Worm (Caenorhabditis elegans) whole organism, young adult: Measurements from ENCODE around the gene mks-1.

ENCODE experiments used
- B0019.2 ChIP-seq: fragments of 200-800 bp; sonication (Bioruptor generic); conservative IDR thresholded peaks from 2 replicates; pipeline ENCODE4 v1.3.6; 2022; ENCODE audit warnings: missing genetic modification reagents, missing genetic modification characterization, missing compliant biosample characterization
- B0261.1 ChIP-seq: sonication (generic microtip); optimal IDR thresholded peaks from 2 replicates; lab custom pipeline; 2016; ENCODE audit warnings: mild to moderate bottlenecking, missing genetic modification characterization, moderate library complexity, missing compliant biosample characterization
- C06A6.2 ChIP-seq: fragments of 200-800 bp; sonication (Bioruptor generic); conservative IDR thresholded peaks from 2 replicates; pipeline ENCODE4 v1.3.6; 2022; ENCODE audit warnings: missing genetic modification characterization, missing compliant biosample characterization
- C17E4.6 ChIP-seq: fragments of 200-800 bp; sonication (Bioruptor generic); IDR thresholded peaks from 2 replicates; pipeline ENCODE4 v1.3.6; 2022; ENCODE audit warnings: missing genetic modification reagents, missing genetic modification characterization, missing compliant biosample characterization
- F52B5.7 ChIP-seq: sonication (generic microtip); optimal IDR thresholded peaks from 2 replicates; lab custom pipeline; 2016; ENCODE audit warnings: mild to moderate bottlenecking, missing genetic modification characterization, missing compliant biosample characterization
- F57A8.1 ChIP-seq: fragments of 200-800 bp; sonication (Bioruptor generic); optimal IDR thresholded peaks from 2 replicates; lab custom pipeline; 2018; ENCODE audit warnings: mild to moderate bottlenecking, missing genetic modification characterization, moderate library complexity, missing compliant biosample characterization
- F57C9.4 ChIP-seq: sonication (generic microtip); optimal IDR thresholded peaks from 2 replicates; lab custom pipeline; 2017; ENCODE audit warnings: mild to moderate bottlenecking, missing genetic modification characterization, missing compliant biosample characterization
- T07F8.4 ChIP-seq: sonication (generic microtip); optimal IDR thresholded peaks from 2 replicates; lab custom pipeline; 2016; ENCODE audit warnings: mild to moderate bottlenecking, missing genetic modification characterization, moderate library complexity, missing compliant biosample characterization
- T26A5.8 ChIP-seq: sonication (generic microtip); optimal IDR thresholded peaks from 2 replicates; lab custom pipeline; 2016; ENCODE audit warnings: missing genetic modification characterization, missing compliant biosample characterization
- Y53G8AR.9 ChIP-seq: fragments of 200-800 bp; sonication (Bioruptor generic); conservative IDR thresholded peaks from 2 replicates; pipeline ENCODE4 v1.3.6; 2022; ENCODE audit warnings: missing genetic modification reagents, missing genetic modification characterization, missing compliant biosample characterization
- Y79H2A.3 ChIP-seq: fragments of 200-800 bp; sonication (Bioruptor generic); conservative IDR thresholded peaks from 2 replicates; pipeline ENCODE4 v1.3.6; 2022; ENCODE audit warnings: missing genetic modification reagents, missing genetic modification characterization, missing compliant biosample characterization
- bed-1 ChIP-seq: fragments of 200-800 bp; sonication (Bioruptor generic); IDR thresholded peaks from 2 replicates; pipeline ENCODE4 v1.3.6; 2022; ENCODE audit warnings: missing genetic modification reagents, missing genetic modification characterization, missing compliant biosample characterization
- ccch-3 ChIP-seq: fragments of 200-800 bp; sonication (Bioruptor generic); optimal IDR thresholded peaks from 2 replicates; lab custom pipeline; 2018; ENCODE audit warnings: mild to moderate bottlenecking, missing genetic modification characterization, missing compliant biosample characterization
- cebp-2 ChIP-seq: fragments of 200-800 bp; sonication (Bioruptor generic); IDR thresholded peaks from 2 replicates; pipeline ENCODE4 v1.3.6; 2022; ENCODE audit warnings: missing genetic modification characterization, missing compliant biosample characterization
- ceh-58 ChIP-seq: fragments of 200-800 bp; sonication (Bioruptor generic); IDR thresholded peaks from 2 replicates; pipeline ENCODE4 v1.3.6; 2022; ENCODE audit warnings: missing genetic modification characterization, missing compliant biosample characterization
- ceh-79 ChIP-seq: sonication (generic microtip); optimal IDR thresholded peaks from 2 replicates; lab custom pipeline; 2017; ENCODE audit warnings: mild to moderate bottlenecking, missing genetic modification characterization, missing compliant biosample characterization
- die-1 ChIP-seq: sonication (generic microtip); optimal IDR thresholded peaks from 2 replicates; lab custom pipeline; 2016; ENCODE audit warnings: missing genotype, mild to moderate bottlenecking, missing genetic modification characterization, missing compliant biosample characterization
- gei-17 ChIP-seq: fragments of 200-800 bp; sonication (Bioruptor generic); optimal IDR thresholded peaks from 2 replicates; lab custom pipeline; 2018; ENCODE audit warnings: mild to moderate bottlenecking, missing genetic modification characterization, missing compliant biosample characterization
- hmg-20 ChIP-seq: fragments of 200-800 bp; sonication (Bioruptor generic); IDR thresholded peaks from 2 replicates; pipeline ENCODE4 v1.3.6; 2022; ENCODE audit warnings: missing genetic modification reagents, missing genetic modification characterization, missing compliant biosample characterization
- hrde-1 ChIP-seq: sonication (generic microtip); optimal IDR thresholded peaks from 2 replicates; lab custom pipeline; 2016; ENCODE audit warnings: missing genetic modification characterization, mild to moderate bottlenecking, missing compliant biosample characterization, moderate library complexity, missing genotype, missing genetic modification reagents, borderline replicate concordance
- hsf-1 ChIP-seq: fragments of 200-800 bp; sonication (Bioruptor generic); IDR thresholded peaks from 2 replicates; pipeline ENCODE4 v1.3.6; 2022; ENCODE audit warnings: missing genetic modification reagents, missing genetic modification characterization, missing compliant biosample characterization
- lag-1 ChIP-seq: fragments of 200-800 bp; sonication (Bioruptor generic); IDR thresholded peaks from 2 replicates; pipeline ENCODE4 v1.3.6; 2022; ENCODE audit warnings: missing genetic modification reagents, missing genetic modification characterization, missing compliant biosample characterization
- let-526 ChIP-seq: fragments of 200-800 bp; sonication (Bioruptor generic); IDR thresholded peaks from 2 replicates; pipeline ENCODE4 v1.3.6; 2022; ENCODE audit warnings: missing genetic modification reagents, missing genetic modification characterization, missing compliant biosample characterization
- let-607 ChIP-seq, 2 experiments: fragments of 200-800 bp in 1 of 2; sonication (Bioruptor generic) in 1 of 2; sonication (generic microtip) in 1 of 2; optimal IDR thresholded peaks; 2 replicates each; lab custom pipeline; 2016 to 2018; ENCODE audit warnings: mild to moderate bottlenecking in 2 of 2, missing compliant biosample characterization in 2 of 2, missing genetic modification characterization in 2 of 2, moderate library complexity in 2 of 2, missing genotype in 1 of 2
- lin-40 ChIP-seq: sonication (generic microtip); optimal IDR thresholded peaks from 2 replicates; lab custom pipeline; 2016; ENCODE audit warnings: missing genetic modification characterization, mild to moderate bottlenecking, missing compliant biosample characterization, missing genotype, missing genetic modification reagents
- lin-54 ChIP-seq: fragments of 200-800 bp; sonication (Bioruptor generic); optimal IDR thresholded peaks from 2 replicates; lab custom pipeline; 2018; ENCODE audit warnings: mild to moderate bottlenecking, missing genetic modification characterization, missing compliant biosample characterization
- lir-1 ChIP-seq: fragments of 200-800 bp; sonication (Bioruptor generic); conservative IDR thresholded peaks from 2 replicates; pipeline ENCODE4 v1.3.6; 2022; ENCODE audit warnings: missing genetic modification reagents, missing genetic modification characterization, missing compliant biosample characterization
- lsy-27 ChIP-seq: sonication (generic microtip); optimal IDR thresholded peaks from 2 replicates; lab custom pipeline; 2017; ENCODE audit warnings: missing genetic modification characterization, mild to moderate bottlenecking, missing compliant biosample characterization, antibody characterized with exemption, missing genotype, borderline replicate concordance; ENCODE audit not compliant: insufficient read depth
- mes-4 ChIP-seq: sonication (generic microtip); optimal IDR thresholded peaks from 2 replicates; lab custom pipeline; 2016; ENCODE audit warnings: missing genotype, missing genetic modification characterization, missing compliant biosample characterization
- mxl-1 ChIP-seq: sonication (generic microtip); optimal IDR thresholded peaks from 2 replicates; lab custom pipeline; 2016; ENCODE audit warnings: missing genetic modification characterization, missing compliant biosample characterization
- nfya-2 ChIP-seq: fragments of 200-800 bp; sonication (Bioruptor generic); IDR thresholded peaks from 2 replicates; pipeline ENCODE4 v1.3.6; 2022; ENCODE audit warnings: missing genetic modification reagents, missing genetic modification characterization, missing compliant biosample characterization
- nhr-27 ChIP-seq: fragments of 200-800 bp; sonication (Bioruptor generic); optimal IDR thresholded peaks from 2 replicates; lab custom pipeline; 2018; ENCODE audit warnings: mild to moderate bottlenecking, missing genetic modification characterization, moderate library complexity, missing compliant biosample characterization
- nhr-80 ChIP-seq: sonication (generic microtip); optimal IDR thresholded peaks from 2 replicates; lab custom pipeline; 2016; ENCODE audit warnings: missing genetic modification characterization, missing compliant biosample characterization
- pbrm-1 ChIP-seq: fragments of 200-800 bp; sonication (Bioruptor generic); IDR thresholded peaks from 2 replicates; pipeline ENCODE4 v1.3.6; 2022; ENCODE audit warnings: missing genetic modification reagents, missing genetic modification characterization, missing compliant biosample characterization
- pha-4 ChIP-seq: fragments of 150-350 bp; sonication (generic microtip); optimal IDR thresholded peaks from 2 replicates; lab custom pipeline; 2014; ENCODE audit warnings: missing biosample characterization, missing genetic modification reagents, missing genetic modification characterization
- rcor-1 ChIP-seq: fragments of 200-800 bp; sonication (Bioruptor generic); IDR thresholded peaks from 2 replicates; pipeline ENCODE4 v1.3.6; 2022; ENCODE audit warnings: missing genetic modification reagents, missing genetic modification characterization, missing compliant biosample characterization
- rec-8 ChIP-seq, 2 experiments: sonication (generic microtip); optimal IDR thresholded peaks; 2 replicates each; lab custom pipeline; 2016; ENCODE audit warnings: mild to moderate bottlenecking in 2 of 2, missing genetic modification characterization in 2 of 2, missing genetic modification reagents in 2 of 2, missing genotype in 2 of 2, missing biosample characterization in 1 of 2, missing compliant biosample characterization in 1 of 2, moderate library complexity in 1 of 2
- repo-1 ChIP-seq: sonication (generic microtip); optimal IDR thresholded peaks from 2 replicates; lab custom pipeline; 2017; ENCODE audit warnings: mild to moderate bottlenecking, missing genetic modification characterization, missing compliant biosample characterization
- snpc-1.1 ChIP-seq: sonication (generic microtip); optimal IDR thresholded peaks from 2 replicates; lab custom pipeline; 2017; ENCODE audit warnings: missing genetic modification characterization, mild to moderate bottlenecking, missing compliant biosample characterization, antibody characterized with exemption, moderate library complexity, missing genotype, missing genetic modification reagents; ENCODE audit not compliant: insufficient read depth
- snpc-1.3 ChIP-seq: sonication (generic microtip); optimal IDR thresholded peaks from 2 replicates; lab custom pipeline; 2017; ENCODE audit warnings: missing genetic modification characterization, mild to moderate bottlenecking, missing compliant biosample characterization, antibody characterized with exemption, moderate library complexity, missing genotype, missing genetic modification reagents; ENCODE audit not compliant: insufficient read depth
- sptf-2 ChIP-seq: fragments of 200-800 bp; sonication (Bioruptor generic); optimal IDR thresholded peaks from 2 replicates; lab custom pipeline; 2018; ENCODE audit warnings: mild to moderate bottlenecking, missing genetic modification characterization, missing compliant biosample characterization
- unc-130 ChIP-seq: sonication (generic microtip); optimal IDR thresholded peaks from 2 replicates; lab custom pipeline; 2016; ENCODE audit warnings: missing genetic modification reagents, missing genetic modification characterization, missing compliant biosample characterization
- unc-62 ChIP-seq: fragments of 150-350 bp; optimal IDR thresholded peaks from 2 replicates; lab custom pipeline; 2014; ENCODE audit warnings: missing biosample characterization, missing genetic modification reagents, missing genetic modification characterization
- zfh-2 ChIP-seq: fragments of 200-800 bp; sonication (Bioruptor generic); conservative IDR thresholded peaks from 2 replicates; pipeline ENCODE4 v1.3.6; 2022; ENCODE audit warnings: missing genetic modification reagents, missing genetic modification characterization, missing compliant biosample characterization
- zim-3 ChIP-seq: sonication (generic microtip); optimal IDR thresholded peaks from 2 replicates; lab custom pipeline; 2017; ENCODE audit warnings: mild to moderate bottlenecking, missing genetic modification characterization, moderate library complexity, missing compliant biosample characterization
- ztf-26 ChIP-seq: sonication (generic microtip); optimal IDR thresholded peaks from 2 replicates; lab custom pipeline; 2017; ENCODE audit warnings: missing genetic modification characterization, missing compliant biosample characterization
- ztf-28 ChIP-seq: fragments of 200-800 bp; sonication (Bioruptor generic); IDR thresholded peaks from 2 replicates; pipeline ENCODE4 v1.3.6; 2022; ENCODE audit warnings: missing genetic modification reagents, missing genetic modification characterization, missing compliant biosample characterization
- ztf-6 ChIP-seq: fragments of 200-800 bp; sonication (Bioruptor generic); IDR thresholded peaks from 2 replicates; pipeline ENCODE4 v1.3.6; 2022; ENCODE audit warnings: missing genetic modification reagents, missing genetic modification characterization, missing compliant biosample characterization

The mks-1 gene

DNA sequence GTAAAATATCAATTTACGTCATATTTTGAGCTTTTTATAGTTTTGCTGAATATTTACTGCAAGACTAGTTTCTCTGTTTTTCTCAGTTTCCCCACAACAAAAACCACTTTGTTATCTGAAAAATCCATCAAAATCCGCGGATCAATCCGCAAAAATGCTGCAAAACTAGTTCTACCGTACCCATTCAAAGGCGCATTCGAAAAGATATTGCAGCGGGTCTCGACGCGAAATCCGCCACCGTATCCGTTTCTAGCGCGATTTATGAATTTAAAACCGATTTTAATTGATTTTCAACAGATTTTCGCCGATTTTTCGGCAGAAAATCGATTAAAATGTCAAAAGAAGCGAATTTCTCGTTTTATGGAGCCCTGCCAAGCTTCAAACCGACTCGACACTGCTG is 14.7 kb upstream of the mks-1 start, which contains the start of gene R148.4:
Gene R148.4 (plus strand): TSS at position 211 of the 400 bp plus-strand sequence.
- no peak for TF ChIP-seq repo-1 (tag; lab: Kevin White, UChicago)
- no peak for TF ChIP-seq lag-1 (GFP tag; lab: Robert Waterston, UW)
- no peak for TF ChIP-seq ceh-79 (tag; lab: Kevin White, UChicago)
- TF ChIP-seq snpc-1.3 (tag; lab: Kevin White, UChicago) = no peak
- TF ChIP-seq T07F8.4 (tag; lab: Kevin White, UChicago) = no peak
- TF ChIP-seq Y79H2A.3 (GFP tag; lab: Robert Waterston, UW) = no peak
- TF ChIP-seq T26A5.8 (tag; lab: Kevin White, UChicago) = no peak
- no peak for TF ChIP-seq lsy-27 (tag; lab: Kevin White, UChicago)
- 0 out of 2 replicates have a peak, but pooled peaks have one; percentile 46 for TF ChIP-seq hsf-1 (GFP tag; lab: Robert Waterston, UW)
- TF ChIP-seq ceh-58 (GFP tag; lab: Robert Waterston, UW) = no peak
- TF ChIP-seq C06A6.2 = no peak
- no peak; the same call in 1 of the 2 replicates for TF ChIP-seq lir-1
- TF ChIP-seq nfya-2 = no peak
- TF ChIP-seq snpc-1.1 = no peak
- no peak for TF ChIP-seq C17E4.6 (GFP tag; lab: Robert Waterston, UW)
- TF ChIP-seq rcor-1 = 0 out of 2 replicates have a peak, but pooled peaks have one; percentile 25
- no peak for TF ChIP-seq B0261.1
- TF ChIP-seq mes-4 (tag; lab: Kevin White, UChicago) = no peak
- TF ChIP-seq pbrm-1 (GFP tag; lab: Robert Waterston, UW) = peak; percentile 61; the same call in 1 of the 2 replicates
- no peak for TF ChIP-seq F57A8.1 (GFP tag; lab: Kevin White, UChicago)
- no peak for TF ChIP-seq B0019.2 (GFP tag; lab: Robert Waterston, UW)
- no peak for TF ChIP-seq ccch-3
- TF ChIP-seq F52B5.7 (tag; lab: Kevin White, UChicago) = no peak
- no peak for TF ChIP-seq sptf-2
- TF ChIP-seq zim-3 = no peak
- no peak for TF ChIP-seq F57C9.4 (tag; lab: Kevin White, UChicago)
- no peak for TF ChIP-seq let-526 (GFP tag; lab: Robert Waterston, UW)
- TF ChIP-seq bed-1 (GFP tag; lab: Robert Waterston, UW) = no peak
- no peak for TF ChIP-seq Y53G8AR.9 (GFP tag; lab: Robert Waterston, UW)
- TF ChIP-seq pha-4 = no peak
- TF ChIP-seq die-1 = no peak
- TF ChIP-seq hmg-20 (GFP tag; lab: Robert Waterston, UW) = no peak
- TF ChIP-seq rec-8 (tag; optimal IDR thresholded peaks at IDR 0.05; lab: Kevin White, UChicago) = no peak
- no peak for TF ChIP-seq let-607 (tag; optimal IDR thresholded peaks at IDR 0.05; lab: Kevin White, UChicago)
- no peak for TF ChIP-seq zfh-2 (GFP tag; lab: Robert Waterston, UW)
- no peak for TF ChIP-seq unc-130 (GFP tag; lab: Kevin White, UChicago)
- TF ChIP-seq ztf-28 (GFP tag; lab: Robert Waterston, UW) = no peak
- no peak for TF ChIP-seq nhr-27 (tag; lab: Kevin White, UChicago)
- no peak for TF ChIP-seq ztf-6
- TF ChIP-seq hrde-1 = no peak
- TF ChIP-seq lin-54 (GFP tag; lab: Kevin White, UChicago) = peak; percentile 67
- TF ChIP-seq lin-40 (tag; lab: Kevin White, UChicago) = no peak
- no peak for TF ChIP-seq gei-17
- no peak for TF ChIP-seq nhr-80 (tag; lab: Kevin White, UChicago)
- no peak for TF ChIP-seq unc-62 (GFP tag; lab: Kevin White, UChicago)
- TF ChIP-seq mxl-1 (tag; lab: Kevin White, UChicago) = no peak
- TF ChIP-seq cebp-2 = no peak
- TF ChIP-seq ztf-26 (tag; lab: Kevin White, UChicago) = no peak
